Fruit fly (Drosophila melanogaster): ENCODE data around the gene CG32213.

CG32213 gene

dm6 chr3L:19516547-19516946 lies 40.9 kb downstream of the CG32213 start (continued):
- TF ChIP-seq CG17328 (GFP tag; IDR thresholded peaks at IDR 0.05) (peak; percentile 92), bowl (GFP tag; IDR thresholded peaks at IDR 0.05) (peak; percentile 61; the same call in 1 of the 2 replicates), prd (optimal IDR thresholded peaks at IDR 0.05) (no peak), prd (GFP tag; IDR thresholded peaks at IDR 0.05) (peak; percentile 89), Rfx (GFP tag; IDR thresholded peaks at IDR 0.05) (peak; percentile 98), CG6254 (GFP tag; optimal IDR thresholded peaks at IDR 0.05) (no peak), mirr (GFP tag; optimal IDR thresholded peaks at IDR 0.05) (peak; percentile 90), CG2199 (GFP tag; IDR thresholded peaks at IDR 0.05) (peak; percentile 98), Taf1 (GFP tag; IDR thresholded peaks at IDR 0.05) (peak; percentile 64; the same call in 1 of the 2 replicates), unpg (GFP tag; optimal IDR thresholded peaks at IDR 0.05) (peak; percentile 88), CG5953 (GFP tag; IDR thresholded peaks at IDR 0.05) (peak; percentile 87), slbo (GFP tag; IDR thresholded peaks at IDR 0.05) (peak; percentile 95), Hr51 (GFP tag; optimal IDR thresholded peaks at IDR 0.05) (peak; percentile 69 to 77), ewg (GFP tag; optimal IDR thresholded peaks at IDR 0.05) (peak; percentile 75), CG10209 (GFP tag; optimal IDR thresholded peaks at IDR 0.05) (peak; percentile 86), NK7.1 (GFP tag; optimal IDR thresholded peaks at IDR 0.05) (peak; percentile 84), CG18476 (GFP tag; optimal IDR thresholded peaks at IDR 0.05) (peak; percentile 73), CG8388 (GFP tag; optimal IDR thresholded peaks at IDR 0.05) (peak; percentile 76), Fer1 (GFP tag; optimal IDR thresholded peaks at IDR 0.05) (no peak), Ssrp (tag; optimal IDR thresholded peaks at IDR 0.05) (peak; percentile 71), CrebB (tag; optimal IDR thresholded peaks at IDR 0.05) (peak; percentile 48), vnd (GFP tag; IDR thresholded peaks at IDR 0.05; ENCODE audit: partially characterized antibody) (peak; percentile 49; the same call in 2 of the 3 replicates), HLH54F (GFP tag; optimal IDR thresholded peaks at IDR 0.05) (peak; percentile 86), toy (GFP tag; IDR thresholded peaks at IDR 0.05) (peak; percentile 88), Usf (GFP tag; optimal IDR thresholded peaks at IDR 0.05) (peak; percentile 70), zfh1 (GFP tag; IDR thresholded peaks at IDR 0.05) (peak; percentile 96), Stat92E (GFP tag; optimal IDR thresholded peaks at IDR 0.05) (no peak), yki (optimal IDR thresholded peaks at IDR 0.05) (peak; percentile 6), Nf-YB (GFP tag; optimal IDR thresholded peaks at IDR 0.05) (no peak), CG4730 (GFP tag; IDR thresholded peaks at IDR 0.05) (peak; percentile 95), CG7839 (tag; optimal IDR thresholded peaks at IDR 0.05) (peak; percentile 88), CG15514 (GFP tag; optimal IDR thresholded peaks at IDR 0.05) (peak; percentile 76), CG31365 (tag; optimal IDR thresholded peaks at IDR 0.05) (peak; percentile 98), kay (GFP tag; optimal IDR thresholded peaks at IDR 0.05) (peak; percentile 74), Oli (tag; optimal IDR thresholded peaks at IDR 0.05) (peak; percentile 49), MESR4 (GFP tag; optimal IDR thresholded peaks at IDR 0.05) (no peak), CG10267 (tag; optimal IDR thresholded peaks at IDR 0.05) (peak; percentile 70), Scr (GFP tag; IDR thresholded peaks at IDR 0.05; ENCODE audit: partially characterized antibody) (0 out of 2 replicates have a peak, but pooled peaks have one; percentile 17), luna (GFP tag; optimal IDR thresholded peaks at IDR 0.05) (peak; percentile 95), HLHmδ (GFP tag; optimal IDR thresholded peaks at IDR 0.05) (peak; percentile 74), YL-1 (GFP tag; optimal IDR thresholded peaks at IDR 0.05) (peak; percentile 33), gsb-n (tag; optimal IDR thresholded peaks at IDR 0.05) (peak; percentile 78), CG2129 (GFP tag; IDR thresholded peaks at IDR 0.05; ENCODE audit: partially characterized antibody) (no peak), CG31224 (GFP tag; IDR thresholded peaks at IDR 0.05) (peak; percentile 84), CG17385 (GFP tag; optimal IDR thresholded peaks at IDR 0.05) (peak; percentile 60), ara (GFP tag; IDR thresholded peaks at IDR 0.05) (peak; percentile 75; the same call in 1 of the 2 replicates), Bteb2 (GFP tag; optimal IDR thresholded peaks at IDR 0.05) (peak; percentile 73), MBD-R2 (GFP tag; IDR thresholded peaks at IDR 0.05) (peak; percentile 74), Sox102F (GFP tag; optimal IDR thresholded peaks at IDR 0.05) (peak; percentile 72), CG9727 (GFP tag; optimal IDR thresholded peaks at IDR 0.05) (peak; percentile 88)

Data from whole organism, embryonic.